Worm (Caenorhabditis elegans) whole organism, young adult: Measurements from ENCODE around the gene nlp-64.

Experiments used
- T26A5.8 ChIP-seq: sonication (generic microtip); optimal IDR thresholded peaks from 2 replicates; lab custom pipeline; 2016; ENCODE audit warnings: missing genetic modification characterization, missing compliant biosample characterization
- aptf-2 ChIP-seq: fragments of 200-800 bp; sonication (Bioruptor generic); conservative IDR thresholded peaks from 2 replicates; pipeline ENCODE4 v1.3.6; 2022; ENCODE audit warnings: missing genetic modification reagents, missing genetic modification characterization, missing compliant biosample characterization
- let-526 ChIP-seq: fragments of 200-800 bp; sonication (Bioruptor generic); IDR thresholded peaks from 2 replicates; pipeline ENCODE4 v1.3.6; 2022; ENCODE audit warnings: missing genetic modification reagents, missing genetic modification characterization, missing compliant biosample characterization
- unc-130 ChIP-seq: sonication (generic microtip); optimal IDR thresholded peaks from 2 replicates; lab custom pipeline; 2016; ENCODE audit warnings: missing genetic modification reagents, missing genetic modification characterization, missing compliant biosample characterization

- TF ChIP-seq aptf-2 (GFP tag; lab: Robert Waterston, UW) (no peak), unc-130 (GFP tag; lab: Kevin White, UChicago) (no peak), let-526 (no peak), T26A5.8 (tag; lab: Kevin White, UChicago) (no peak)
Measured at ce11 chrX:312908-313307, 1.8 kb upstream of the nlp-64 start, which contains the start of gene M02E1.4.
